2 worm cellular contexts compared by ENCODE assay signal in genomic region chrX:14525325-14526305, ce11.
A peak's percentile ranks its signal among the peaks of the same experiment; 100 is the strongest.
TF ChIP-seq lines count a peak whose summit lies in the region.

No protein-coding gene starts in this region.

TF ChIP-seq in whole organism, L4 larva, 104 proteins besides CTCF, POLR2A, EP300 and RAD21 (continued from another document):
- TF ChIP-seq F37D6.2 (tag; optimal IDR thresholded peaks at IDR 0.05; lab: Kevin White, UChicago): peak; percentile 99
- TF ChIP-seq lin-29 (GFP tag; IDR thresholded peaks at IDR 0.05; lab: Robert Waterston, UW): peak; percentile 98
- TF ChIP-seq nhr-237 (tag; optimal IDR thresholded peaks at IDR 0.05; lab: Kevin White, UChicago): peak; percentile 94
- TF ChIP-seq T20F7.1 (GFP tag; optimal IDR thresholded peaks at IDR 0.05; lab: Kevin White, UChicago): peak; percentile 93
- peak; percentile 99 for TF ChIP-seq rbr-2 (tag; optimal IDR thresholded peaks at IDR 0.05; lab: Kevin White, UChicago)
- TF ChIP-seq php-3 (GFP tag; IDR thresholded peaks at IDR 0.05; lab: Robert Waterston, UW): peak; percentile 99
- peak; percentile 92 for TF ChIP-seq ZK337.2 (GFP tag; IDR thresholded peaks at IDR 0.05; lab: Robert Waterston, UW)
- peak; percentile 68 for TF ChIP-seq skn-1 (tag; optimal IDR thresholded peaks at IDR 0.05; lab: Kevin White, UChicago)
- TF ChIP-seq tag-97 (GFP tag; IDR thresholded peaks at IDR 0.05; lab: Robert Waterston, UW): 0 out of 2 replicates have a peak, but pooled peaks have one; percentile 49
- peak; percentile 45 for TF ChIP-seq set-16 (GFP tag; IDR thresholded peaks at IDR 0.05; lab: Robert Waterston, UW)
- TF ChIP-seq ceh-44 (GFP tag; IDR thresholded peaks at IDR 0.05; lab: Robert Waterston, UW): 0 out of 2 replicates have a peak, but pooled peaks have one; percentile 45
- TF ChIP-seq hmg-1.1 (GFP tag; IDR thresholded peaks at IDR 0.05; lab: Robert Waterston, UW): peak; percentile 100
- TF ChIP-seq ama-1 (optimal IDR thresholded peaks at IDR 0.05; lab: Kevin White, UChicago): no peak
- peak; percentile 98 for TF ChIP-seq dmd-6 (GFP tag; IDR thresholded peaks at IDR 0.05; lab: Robert Waterston, UW)
- peak; percentile 48 for TF ChIP-seq F49E8.2 (tag; optimal IDR thresholded peaks at IDR 0.05; lab: Kevin White, UChicago; ENCODE audit: borderline replicate concordance)
- TF ChIP-seq ceh-82 (tag; optimal IDR thresholded peaks at IDR 0.05; lab: Kevin White, UChicago): peak; percentile 84
- peak; percentile 100 for TF ChIP-seq mep-1 (tag; optimal IDR thresholded peaks at IDR 0.05; lab: Kevin White, UChicago)
- TF ChIP-seq F10B5.3 (tag; optimal IDR thresholded peaks at IDR 0.05; lab: Kevin White, UChicago): peak; percentile 98
- peak; percentile 97 for TF ChIP-seq nhr-25 (tag; optimal IDR thresholded peaks at IDR 0.05; lab: Kevin White, UChicago; ENCODE audit: borderline replicate concordance, insufficient read depth)
- peak; percentile 98 for TF ChIP-seq spr-1 (tag; optimal IDR thresholded peaks at IDR 0.05; lab: Kevin White, UChicago)
- peak; percentile 81 for TF ChIP-seq attf-4 (tag; optimal IDR thresholded peaks at IDR 0.05; lab: Kevin White, UChicago)
- TF ChIP-seq nhr-111 (GFP tag; optimal IDR thresholded peaks at IDR 0.05; lab: Kevin White, UChicago): peak; percentile 35
- TF ChIP-seq Y5F2A.4 (GFP tag; optimal IDR thresholded peaks at IDR 0.05; lab: Kevin White, UChicago): peak; percentile 97
- peak; percentile 100 for TF ChIP-seq nhr-102 (tag; optimal IDR thresholded peaks at IDR 0.05; lab: Kevin White, UChicago)
- no peak for TF ChIP-seq daf-12 (tag; optimal IDR thresholded peaks at IDR 0.05; lab: Kevin White, UChicago)
- peak; percentile 94 for TF ChIP-seq mdt-29 (GFP tag; IDR thresholded peaks at IDR 0.05; lab: Robert Waterston, UW)
- TF ChIP-seq vab-7 (GFP tag; IDR thresholded peaks at IDR 0.05; lab: Robert Waterston, UW): peak; percentile 98
- TF ChIP-seq hlh-11 (tag; optimal IDR thresholded peaks at IDR 0.05; lab: Kevin White, UChicago): peak; percentile 99
- peak; percentile 99 for TF ChIP-seq ctbp-1 (GFP tag; IDR thresholded peaks at IDR 0.05; lab: Robert Waterston, UW)
- peak; percentile 95 for TF ChIP-seq D1046.2 (GFP tag; IDR thresholded peaks at IDR 0.05; lab: Robert Waterston, UW)
- TF ChIP-seq F26F4.8 (GFP tag; conservative IDR thresholded peaks at IDR 0.05; lab: Robert Waterston, UW): no peak
- TF ChIP-seq mes-2 (tag; optimal IDR thresholded peaks at IDR 0.05; lab: Kevin White, UChicago; ENCODE audit: poor library complexity, severe bottlenecking): peak; percentile 99
- peak; percentile 68; the same call in 1 of the 2 replicates for TF ChIP-seq daf-8 (GFP tag; IDR thresholded peaks at IDR 0.05; lab: Robert Waterston, UW)
- peak; percentile 99 for TF ChIP-seq ceh-20 (GFP tag; IDR thresholded peaks at IDR 0.05; lab: Robert Waterston, UW)
- TF ChIP-seq gei-8 (GFP tag; optimal IDR thresholded peaks at IDR 0.05; lab: Kevin White, UChicago): peak; percentile 88
- peak; percentile 88 for TF ChIP-seq zfp-2 (tag; optimal IDR thresholded peaks at IDR 0.05; lab: Kevin White, UChicago)
- peak; percentile 96 for TF ChIP-seq arid-1 (GFP tag; conservative IDR thresholded peaks at IDR 0.05; lab: Robert Waterston, UW)
- peak; percentile 39 to 81 for TF ChIP-seq ZK546.5 (tag; optimal IDR thresholded peaks at IDR 0.05; lab: Kevin White, UChicago)
- TF ChIP-seq pha-4 (GFP tag; IDR thresholded peaks at IDR 0.05; lab: Robert Waterston, UW): peak; percentile 98
- TF ChIP-seq pha-4 (tag; optimal IDR thresholded peaks at IDR 0.05; lab: Kevin White, UChicago): peak; percentile 95
- TF ChIP-seq pqm-1 (tag; optimal IDR thresholded peaks at IDR 0.05; lab: Kevin White, UChicago): peak; percentile 67
- peak; percentile 63 for TF ChIP-seq Y48G9A.11 (GFP tag; IDR thresholded peaks at IDR 0.05; lab: Robert Waterston, UW)
- peak; percentile 71 for TF ChIP-seq lin-15B (tag; optimal IDR thresholded peaks at IDR 0.05; lab: Kevin White, UChicago)
- peak; percentile 71 for TF ChIP-seq sdz-12 (GFP tag; optimal IDR thresholded peaks at IDR 0.05; lab: Kevin White, UChicago)
- peak; percentile 90 for TF ChIP-seq mxl-3 (GFP tag; optimal IDR thresholded peaks at IDR 0.05; lab: Kevin White, UChicago)
- no peak for TF ChIP-seq F44E2.7 (GFP tag; IDR thresholded peaks at IDR 0.05; lab: Robert Waterston, UW)
- TF ChIP-seq nhr-77 (tag; optimal IDR thresholded peaks at IDR 0.05; lab: Kevin White, UChicago): peak; percentile 100
- TF ChIP-seq saeg-2 (GFP tag; IDR thresholded peaks at IDR 0.05; lab: Robert Waterston, UW): peak; percentile 99
- no peak for TF ChIP-seq ceh-62 (tag; optimal IDR thresholded peaks at IDR 0.05; lab: Kevin White, UChicago)
- TF ChIP-seq lin-13 (GFP tag; optimal IDR thresholded peaks at IDR 0.05; lab: Kevin White, UChicago): peak; percentile 94

TF ChIP-seq in whole organism, late embryonic, 69 proteins besides CTCF, POLR2A, EP300 and RAD21 (continued from another document):
- TF ChIP-seq sdc-2 (tag; optimal IDR thresholded peaks at IDR 0.05; lab: Kevin White, UChicago): peak; percentile 100
- TF ChIP-seq hlh-6 (tag; optimal IDR thresholded peaks at IDR 0.05; lab: Kevin White, UChicago): no peak
- peak; percentile 39 for TF ChIP-seq fkh-6 (tag; optimal IDR thresholded peaks at IDR 0.05; lab: Kevin White, UChicago)
- no peak for TF ChIP-seq pag-3 (tag; optimal IDR thresholded peaks at IDR 0.05; lab: Kevin White, UChicago; ENCODE audit: borderline replicate concordance)
- TF ChIP-seq lin-11 (tag; optimal IDR thresholded peaks at IDR 0.05; lab: Kevin White, UChicago): peak; percentile 25
